Worm (Caenorhabditis elegans): Measurements from ENCODE around the gene srlf-27.
A peak's percentile ranks its signal among the peaks of the same experiment; 100 is the strongest.

srlf-27 gene

DNA sequence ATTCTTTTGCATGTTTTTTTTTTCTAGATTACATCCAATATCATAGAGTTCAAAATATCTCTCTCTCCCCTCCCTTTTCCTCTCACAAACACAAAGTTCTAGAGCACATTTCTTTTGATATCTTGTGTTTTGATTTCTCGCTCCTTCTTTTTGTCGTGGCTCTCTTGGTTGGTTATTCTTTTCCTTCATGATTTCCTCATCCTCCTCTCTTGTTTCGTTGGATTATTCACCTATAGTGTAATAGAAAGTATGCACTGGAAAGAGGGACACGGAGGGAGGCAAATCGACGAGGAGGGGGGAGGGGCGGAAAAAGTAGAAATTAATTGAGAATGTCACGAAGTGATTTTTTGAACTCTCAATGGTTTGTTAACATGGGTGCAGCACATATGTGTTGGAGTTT lies 31.0 kb upstream of the srlf-27 start:
- no peak for TF ChIP-seq ceh-83 (GFP tag; optimal IDR thresholded peaks at IDR 0.05)
- no peak for TF ChIP-seq lsy-2 (tag; optimal IDR thresholded peaks at IDR 0.05)
- no peak for TF ChIP-seq nhr-12 (tag; optimal IDR thresholded peaks at IDR 0.05)
- no peak for TF ChIP-seq ces-1 (GFP tag; optimal IDR thresholded peaks at IDR 0.05)
- TF ChIP-seq elt-1 (tag; optimal IDR thresholded peaks at IDR 0.05; ENCODE audit: borderline replicate concordance, insufficient read depth): no peak
- TF ChIP-seq unc-62 (GFP tag; optimal IDR thresholded peaks at IDR 0.05): peak; percentile 41
- TF ChIP-seq unc-120 (tag; optimal IDR thresholded peaks at IDR 0.05; ENCODE audit: poor library complexity, severe bottlenecking): peak; percentile 53
- no peak for TF ChIP-seq ztf-11 (tag; optimal IDR thresholded peaks at IDR 0.05)
- no peak for TF ChIP-seq nhr-2 (tag; optimal IDR thresholded peaks at IDR 0.05)

DNA sequence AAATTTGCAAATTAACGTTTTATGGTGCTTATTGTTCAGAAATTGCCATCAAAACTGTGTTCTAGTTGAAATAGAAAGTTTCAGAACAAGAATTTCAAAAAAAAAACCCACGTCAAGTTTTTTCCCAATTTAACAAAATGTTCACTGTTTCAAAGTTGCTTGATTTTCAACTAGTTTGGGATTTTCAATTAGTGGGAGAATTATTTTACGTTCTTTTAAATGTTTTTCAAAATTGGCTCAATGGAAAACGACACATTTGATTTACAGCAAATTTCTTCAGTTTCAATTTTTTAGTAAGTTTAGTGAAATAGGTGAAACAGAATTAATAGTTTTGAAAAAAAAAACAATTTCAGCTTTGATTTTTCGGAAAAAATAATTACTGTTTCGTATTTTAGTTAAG lies 28.9 kb upstream of the srlf-27 start:
- no peak for TF ChIP-seq unc-62 (GFP tag; optimal IDR thresholded peaks at IDR 0.05)
- TF ChIP-seq ztf-11 (tag; optimal IDR thresholded peaks at IDR 0.05): no peak
- no peak for TF ChIP-seq ces-1 (GFP tag; optimal IDR thresholded peaks at IDR 0.05)
- no peak for TF ChIP-seq bed-3 (GFP tag; optimal IDR thresholded peaks at IDR 0.05)
- no peak for TF ChIP-seq ceh-83 (GFP tag; optimal IDR thresholded peaks at IDR 0.05)
- TF ChIP-seq ceh-39 (tag; optimal IDR thresholded peaks at IDR 0.05): no peak
- no peak for TF ChIP-seq nhr-2 (tag; optimal IDR thresholded peaks at IDR 0.05)
- no peak for TF ChIP-seq cnd-1 (tag; optimal IDR thresholded peaks at IDR 0.05)
- TF ChIP-seq zip-8 (tag; optimal IDR thresholded peaks at IDR 0.05): no peak
- TF ChIP-seq drap-1 (GFP tag; optimal IDR thresholded peaks at IDR 0.05): no peak
- no peak for TF ChIP-seq flh-1 (GFP tag; optimal IDR thresholded peaks at IDR 0.05)
- TF ChIP-seq tbx-8 (GFP tag; optimal IDR thresholded peaks at IDR 0.05): no peak
- no peak for TF ChIP-seq ceh-43 (GFP tag; optimal IDR thresholded peaks at IDR 0.05)
- TF ChIP-seq nhr-28 (tag; optimal IDR thresholded peaks at IDR 0.05): no peak
- TF ChIP-seq unc-39 (tag; optimal IDR thresholded peaks at IDR 0.05): no peak
- TF ChIP-seq lin-32 (GFP tag; optimal IDR thresholded peaks at IDR 0.05): no peak
- TF ChIP-seq pha-4 (tag; optimal IDR thresholded peaks at IDR 0.05): no peak
- no peak for TF ChIP-seq hlh-1 (tag; optimal IDR thresholded peaks at IDR 0.05)

- TF ChIP-seq nhr-28 (tag; optimal IDR thresholded peaks at IDR 0.05) (no peak), ceh-83 (GFP tag; optimal IDR thresholded peaks at IDR 0.05) (no peak), unc-62 (GFP tag; optimal IDR thresholded peaks at IDR 0.05) (no peak)
Observed at ce11 chrIV:14609774-14610173, 27.7 kb upstream of the srlf-27 start.

DNA sequence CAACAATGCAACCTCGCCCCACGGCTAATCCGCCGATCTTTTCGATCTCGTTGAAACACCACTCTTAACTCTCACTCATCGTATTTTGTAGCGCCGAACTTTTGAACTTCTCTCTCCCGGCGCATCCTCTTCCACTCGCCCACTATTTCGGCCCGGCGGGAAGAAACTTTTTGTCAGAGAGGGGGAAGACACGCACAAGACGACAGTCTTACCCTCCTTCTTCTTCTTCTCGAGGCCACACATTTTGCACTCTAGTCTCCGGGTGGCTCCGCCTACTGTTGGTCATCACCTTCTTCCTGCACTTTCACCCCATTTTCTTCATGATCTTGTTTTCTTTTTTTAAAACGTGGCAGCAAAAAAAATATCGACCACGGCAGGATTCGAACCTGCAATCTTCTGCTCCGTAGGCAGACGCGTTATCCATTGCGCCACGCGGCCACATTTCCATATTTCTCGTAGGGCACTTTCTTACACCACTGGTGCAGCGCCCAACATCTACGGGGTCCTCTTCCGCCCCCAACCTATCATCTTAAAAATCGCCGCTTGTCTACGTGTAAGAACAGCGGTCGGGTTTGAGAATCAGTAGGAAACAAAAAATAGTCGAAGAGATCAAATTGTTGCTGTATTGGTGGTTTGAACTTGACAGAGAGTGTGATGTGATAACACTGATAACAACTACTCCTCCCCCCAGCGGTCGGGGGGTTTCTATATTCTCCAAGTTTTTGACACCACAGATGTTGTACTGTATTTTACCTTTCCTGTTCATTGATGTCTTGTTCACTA lies 26.4 kb upstream of the srlf-27 start:
- TF ChIP-seq lsy-2 (tag; optimal IDR thresholded peaks at IDR 0.05) (no peak), unc-39 (tag; optimal IDR thresholded peaks at IDR 0.05) (no peak), lin-32 (GFP tag; optimal IDR thresholded peaks at IDR 0.05) (no peak), elt-3 (tag; optimal IDR thresholded peaks at IDR 0.05) (no peak), pha-4 (tag; optimal IDR thresholded peaks at IDR 0.05) (peak; percentile 10), nhr-12 (tag; optimal IDR thresholded peaks at IDR 0.05) (no peak), nhr-237 (tag; optimal IDR thresholded peaks at IDR 0.05) (peak; percentile 63), blmp-1 (tag; optimal IDR thresholded peaks at IDR 0.05) (peak; percentile 76), ceh-83 (GFP tag; optimal IDR thresholded peaks at IDR 0.05) (no peak), ztf-11 (tag; optimal IDR thresholded peaks at IDR 0.05) (no peak), unc-120 (tag; optimal IDR thresholded peaks at IDR 0.05; ENCODE audit: poor library complexity, severe bottlenecking) (peak; percentile 19), mep-1 (tag; optimal IDR thresholded peaks at IDR 0.05) (peak; percentile 25), ham-2 (GFP tag; optimal IDR thresholded peaks at IDR 0.05) (peak; percentile 36), sptf-1 (tag; optimal IDR thresholded peaks at IDR 0.05) (no peak), cnd-1 (tag; optimal IDR thresholded peaks at IDR 0.05) (no peak), zip-8 (tag; optimal IDR thresholded peaks at IDR 0.05) (no peak), unc-62 (GFP tag; optimal IDR thresholded peaks at IDR 0.05) (peak; percentile 3), hlh-1 (tag; optimal IDR thresholded peaks at IDR 0.05) (peak; percentile 3), ceh-43 (GFP tag; optimal IDR thresholded peaks at IDR 0.05) (no peak), snpc-4 (tag; optimal IDR thresholded peaks at IDR 0.05) (no peak), drap-1 (GFP tag; optimal IDR thresholded peaks at IDR 0.05) (no peak), lin-13 (tag; optimal IDR thresholded peaks at IDR 0.05) (peak; percentile 18), mab-5 (tag; optimal IDR thresholded peaks at IDR 0.05) (no peak), M03D4.4 (tag; optimal IDR thresholded peaks at IDR 0.05) (no peak), nhr-28 (tag; optimal IDR thresholded peaks at IDR 0.05) (no peak)

Data from whole organism, mixed stage, embryonic.